Fruit fly (Drosophila melanogaster): ENCODE results near the gene CG32241.

dm6 chr3L:4489490-4489889, 23.1 kb upstream of the CG32241 start:
- TF ChIP-seq usp (GFP tag; optimal IDR thresholded peaks at IDR 0.05) (no peak), jim (GFP tag; optimal IDR thresholded peaks at IDR 0.05) (no peak), ey (GFP tag; optimal IDR thresholded peaks at IDR 0.05) (no peak), dmrt93B (GFP tag; optimal IDR thresholded peaks at IDR 0.05) (no peak), psq (GFP tag; optimal IDR thresholded peaks at IDR 0.05) (no peak), lola (GFP tag; optimal IDR thresholded peaks at IDR 0.05) (no peak), br (GFP tag; optimal IDR thresholded peaks at IDR 0.05) (no peak)
